Worm (Caenorhabditis elegans): Measurements from ENCODE around the gene nucl-1.

Gene nucl-1

DNA sequence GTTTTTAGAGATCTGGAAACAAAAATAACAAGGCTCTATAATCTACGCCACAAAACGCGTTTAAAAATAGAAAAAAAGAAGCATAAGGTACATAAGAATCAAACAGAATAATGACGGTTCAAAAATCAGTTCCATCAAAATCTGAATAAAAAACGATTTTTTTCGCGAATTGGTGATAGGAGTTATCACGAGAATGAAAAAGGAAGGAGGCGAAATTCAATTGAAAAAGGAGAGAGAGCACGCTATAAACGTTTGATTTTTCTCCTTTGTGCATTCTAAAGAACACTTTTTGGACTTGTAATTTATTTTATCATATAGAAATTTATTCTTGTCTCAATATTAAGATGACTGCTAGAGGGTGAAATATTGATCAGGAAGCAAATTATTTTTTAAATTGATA, 38.0 kb downstream of the nucl-1 start:
- TF ChIP-seq sem-2 (GFP tag; optimal IDR thresholded peaks at IDR 0.05) (no peak), nhr-2 (tag; optimal IDR thresholded peaks at IDR 0.05) (no peak), lsy-2 (tag; optimal IDR thresholded peaks at IDR 0.05) (no peak), pha-4 (tag; optimal IDR thresholded peaks at IDR 0.05) (no peak), blmp-1 (tag; optimal IDR thresholded peaks at IDR 0.05) (no peak)

- no peak for TF ChIP-seq lin-32 (GFP tag; optimal IDR thresholded peaks at IDR 0.05)
- peak; percentile 67 for TF ChIP-seq elt-1 (tag; optimal IDR thresholded peaks at IDR 0.05; ENCODE audit: borderline replicate concordance, insufficient read depth)
Observed at ce11 chrIV:8247341-8247740, 42.0 kb downstream of the nucl-1 start.

- TF ChIP-seq mab-5 (tag; optimal IDR thresholded peaks at IDR 0.05): no peak
- no peak for TF ChIP-seq bed-3 (GFP tag; optimal IDR thresholded peaks at IDR 0.05)
- no peak for TF ChIP-seq ceh-83 (GFP tag; optimal IDR thresholded peaks at IDR 0.05)
- no peak for TF ChIP-seq flh-1 (GFP tag; optimal IDR thresholded peaks at IDR 0.05)
Observed at ce11 chrIV:8244112-8244511, 45.2 kb downstream of the nucl-1 start, which contains the start of gene T09A12.1. Gene T09A12.1 (plus strand): TSS chrIV:8244412.

DNA sequence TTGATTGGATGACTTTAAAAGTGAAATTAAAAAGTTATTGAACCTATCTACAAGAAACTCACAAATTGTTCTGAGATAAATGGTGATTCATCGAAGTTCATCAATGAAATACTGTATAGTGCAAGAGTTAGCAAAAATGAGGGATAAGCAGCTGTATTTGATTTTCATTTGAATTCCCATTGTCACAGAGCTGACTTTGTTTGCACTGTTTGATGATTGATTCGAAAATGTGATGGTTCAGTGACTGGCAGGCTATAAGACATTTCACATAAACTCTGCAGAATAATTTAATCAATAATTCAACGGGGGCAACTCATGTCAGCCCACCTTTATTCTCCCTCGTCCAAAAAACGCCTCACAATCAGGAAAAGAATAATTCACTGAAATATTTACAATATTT, 45.7 kb downstream of the nucl-1 start, which contains the start of gene T09A12.8:
Gene T09A12.8, minus strand, starts transcription at position 101 of the 400 bp plus-strand sequence.
- TF ChIP-seq drap-1 (GFP tag; optimal IDR thresholded peaks at IDR 0.05): no peak
- TF ChIP-seq lin-13 (tag; optimal IDR thresholded peaks at IDR 0.05): no peak
- no peak for TF ChIP-seq ceh-83 (GFP tag; optimal IDR thresholded peaks at IDR 0.05)
- TF ChIP-seq nhr-28 (tag; optimal IDR thresholded peaks at IDR 0.05): no peak
- TF ChIP-seq nhr-2 (tag; optimal IDR thresholded peaks at IDR 0.05): no peak
- no peak for TF ChIP-seq nhr-12 (tag; optimal IDR thresholded peaks at IDR 0.05)
- no peak for TF ChIP-seq elt-1 (tag; optimal IDR thresholded peaks at IDR 0.05; ENCODE audit: borderline replicate concordance, insufficient read depth)
- no peak for TF ChIP-seq ceh-39 (tag; optimal IDR thresholded peaks at IDR 0.05)

DNA sequence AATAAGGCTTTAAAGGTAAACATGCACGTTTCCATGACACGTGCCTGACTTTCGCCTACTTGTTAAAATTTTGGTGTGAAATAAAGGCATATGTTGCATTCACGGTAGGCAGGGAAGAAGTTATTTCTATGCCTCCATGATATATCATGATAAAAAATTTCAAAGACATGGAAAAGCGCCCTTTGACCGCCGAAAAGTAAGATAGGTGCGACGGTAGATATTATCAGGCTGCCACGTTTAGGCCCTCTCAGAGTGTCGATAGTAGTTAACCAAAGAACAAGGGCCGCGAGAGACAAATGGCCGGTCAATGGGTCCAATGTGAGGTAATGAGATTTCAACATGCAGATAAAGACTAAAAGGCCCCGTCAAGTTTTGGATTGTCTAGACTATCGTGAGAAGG, 46.2 kb downstream of the nucl-1 start:
- TF ChIP-seq nhr-2 (tag; optimal IDR thresholded peaks at IDR 0.05): peak; percentile 71
- TF ChIP-seq elt-1 (tag; optimal IDR thresholded peaks at IDR 0.05; ENCODE audit: borderline replicate concordance, insufficient read depth): peak; percentile 72
- no peak for TF ChIP-seq ceh-39 (tag; optimal IDR thresholded peaks at IDR 0.05)
- TF ChIP-seq hlh-1 (tag; optimal IDR thresholded peaks at IDR 0.05): no peak
- TF ChIP-seq unc-39 (tag; optimal IDR thresholded peaks at IDR 0.05): no peak
- TF ChIP-seq nhr-12 (tag; optimal IDR thresholded peaks at IDR 0.05): no peak

ce11 chrIV:8241312-8241833, 48.0 kb downstream of the nucl-1 start:
- no peak for TF ChIP-seq nhr-28 (tag; optimal IDR thresholded peaks at IDR 0.05)
- TF ChIP-seq mep-1 (tag; optimal IDR thresholded peaks at IDR 0.05): no peak
- no peak for TF ChIP-seq blmp-1 (tag; optimal IDR thresholded peaks at IDR 0.05)
- TF ChIP-seq elt-1 (tag; optimal IDR thresholded peaks at IDR 0.05; ENCODE audit: borderline replicate concordance, insufficient read depth): peak; percentile 79
- no peak for TF ChIP-seq zip-8 (tag; optimal IDR thresholded peaks at IDR 0.05)

- TF ChIP-seq ham-2 (GFP tag; optimal IDR thresholded peaks at IDR 0.05) (no peak), ceh-43 (GFP tag; optimal IDR thresholded peaks at IDR 0.05) (no peak), mab-5 (tag; optimal IDR thresholded peaks at IDR 0.05) (no peak), nhr-2 (tag; optimal IDR thresholded peaks at IDR 0.05) (no peak), ces-1 (GFP tag; optimal IDR thresholded peaks at IDR 0.05) (no peak), ceh-83 (GFP tag; optimal IDR thresholded peaks at IDR 0.05) (no peak), mls-2 (tag; optimal IDR thresholded peaks at IDR 0.05) (no peak), snpc-4 (tag; optimal IDR thresholded peaks at IDR 0.05) (no peak), nhr-28 (tag; optimal IDR thresholded peaks at IDR 0.05) (no peak), lin-32 (GFP tag; optimal IDR thresholded peaks at IDR 0.05) (no peak), sem-2 (GFP tag; optimal IDR thresholded peaks at IDR 0.05) (no peak), ceh-39 (tag; optimal IDR thresholded peaks at IDR 0.05) (no peak), bed-3 (GFP tag; optimal IDR thresholded peaks at IDR 0.05) (no peak), unc-62 (GFP tag; optimal IDR thresholded peaks at IDR 0.05) (no peak), zip-8 (tag; optimal IDR thresholded peaks at IDR 0.05) (no peak), lin-13 (tag; optimal IDR thresholded peaks at IDR 0.05) (no peak), lsy-2 (tag; optimal IDR thresholded peaks at IDR 0.05) (no peak)
Observed at ce11 chrIV:8239584-8239983, 49.7 kb downstream of the nucl-1 start.

Measured in whole organism, mixed stage, embryonic.